Fruit fly (Drosophila melanogaster) whole organism, wandering third instar larva: Measurements from ENCODE around the gene Rbp.

Source experiments
- CG9705 ChIP-seq: fragments of 200-800 bp; sonication (Bioruptor generic); optimal IDR thresholded peaks from 2 replicates; lab custom pipeline; 2018; ENCODE audit warnings: missing biosample characterization, mild to moderate bottlenecking, missing genetic modification characterization
- CrebA ChIP-seq: fragments of 200-800 bp; sonication (Bioruptor generic); optimal IDR thresholded peaks from 2 replicates; lab custom pipeline; 2016; ENCODE audit warnings: missing biosample characterization, mild to moderate bottlenecking, missing genetic modification characterization, borderline replicate concordance
- Dfd ChIP-seq: fragments of >200 bp; optimal IDR thresholded peaks from 2 replicates; lab custom pipeline; 2017; ENCODE audit warnings: missing biosample characterization, missing genetic modification characterization
- Dif ChIP-seq: fragments of 200-275, 200-300 bp; sonication (Bioruptor generic); optimal IDR thresholded peaks from 2 replicates; lab custom pipeline; 2018; ENCODE audit warnings: missing biosample characterization, missing genetic modification characterization; ENCODE audit not compliant: partially characterized antibody
- HLH106 ChIP-seq: fragments of 200-800 bp; optimal IDR thresholded peaks from 3 replicates; lab custom pipeline; 2019; ENCODE audit warnings: missing biosample characterization, mild to moderate bottlenecking, missing genetic modification characterization, moderate library complexity
- Vsx2 ChIP-seq: fragments of 200-300, 225-300 bp; sonication (Bioruptor generic); optimal IDR thresholded peaks from 2 replicates; lab custom pipeline; 2018; ENCODE audit warnings: missing biosample characterization, missing genetic modification characterization; ENCODE audit not compliant: partially characterized antibody
- brk ChIP-seq: fragments of 200-800 bp; sonication (Bioruptor generic); optimal IDR thresholded peaks from 2 replicates; lab custom pipeline; 2016; ENCODE audit warnings: missing biosample characterization, mild to moderate bottlenecking, missing genetic modification characterization
- dmrt93B ChIP-seq: fragments of 200-800 bp; sonication (Bioruptor generic); optimal IDR thresholded peaks from 2 replicates; lab custom pipeline; 2018; ENCODE audit warnings: missing biosample characterization, mild to moderate bottlenecking, missing genetic modification characterization
- jim ChIP-seq: fragments of 175-275, 200-325 bp; sonication (Bioruptor generic); optimal IDR thresholded peaks from 2 replicates; lab custom pipeline; 2016; ENCODE audit warnings: missing biosample characterization, mild to moderate bottlenecking, missing genetic modification characterization
- psq ChIP-seq: fragments of 200-800 bp; sonication (Bioruptor generic); optimal IDR thresholded peaks from 3 replicates; lab custom pipeline; 2017; ENCODE audit warnings: missing biosample characterization, mild to moderate bottlenecking, missing genetic modification characterization, moderate library complexity
- tai ChIP-seq: sonication (Bioruptor generic); optimal IDR thresholded peaks from 2 replicates; lab custom pipeline; 2016; ENCODE audit warnings: missing biosample characterization, missing genetic modification characterization
- usp ChIP-seq: fragments of >200 bp; optimal IDR thresholded peaks from 2 replicates; lab custom pipeline; 2017; ENCODE audit warnings: missing biosample characterization, missing genetic modification characterization
- woc ChIP-seq: sonication (Bioruptor generic); optimal IDR thresholded peaks from 2 replicates; lab custom pipeline; 2016; ENCODE audit warnings: missing biosample characterization, mild to moderate bottlenecking, missing genetic modification characterization

The Rbp gene

DNA sequence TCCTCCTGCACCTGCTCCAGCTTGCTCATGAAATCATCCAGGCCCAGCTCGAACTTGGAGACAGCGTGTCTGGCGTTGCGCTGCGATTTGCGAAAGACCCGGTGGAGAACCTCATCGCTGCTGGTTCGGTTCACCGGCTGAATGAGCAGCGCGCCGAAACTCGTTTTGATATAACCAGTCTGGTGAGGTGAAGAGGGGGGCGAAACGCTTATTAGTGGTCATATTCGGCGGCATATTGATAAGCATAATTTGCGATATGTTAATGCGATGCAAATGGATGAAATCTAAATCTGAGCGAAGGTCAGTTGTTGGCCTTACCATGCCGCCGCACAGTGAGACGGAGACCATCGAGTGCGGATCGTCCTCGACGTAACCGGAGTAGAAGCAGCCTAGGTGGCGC is 74.2 kb downstream of the Rbp start:
- TF ChIP-seq HLH106 (no peak), woc (no peak), Vsx2 (GFP tag; lab: Kevin White, UChicago) (peak; percentile 65), CrebA (GFP tag; lab: Kevin White, UChicago) (no peak), brk (GFP tag; lab: Kevin White, UChicago) (no peak), CG9705 (no peak), Dif (peak; percentile 8), tai (no peak), usp (GFP tag; lab: Kevin White, UChicago) (no peak), dmrt93B (GFP tag; lab: Kevin White, UChicago) (no peak)
- TF ChIP-seq, all 38 proteins: peak for 2

DNA sequence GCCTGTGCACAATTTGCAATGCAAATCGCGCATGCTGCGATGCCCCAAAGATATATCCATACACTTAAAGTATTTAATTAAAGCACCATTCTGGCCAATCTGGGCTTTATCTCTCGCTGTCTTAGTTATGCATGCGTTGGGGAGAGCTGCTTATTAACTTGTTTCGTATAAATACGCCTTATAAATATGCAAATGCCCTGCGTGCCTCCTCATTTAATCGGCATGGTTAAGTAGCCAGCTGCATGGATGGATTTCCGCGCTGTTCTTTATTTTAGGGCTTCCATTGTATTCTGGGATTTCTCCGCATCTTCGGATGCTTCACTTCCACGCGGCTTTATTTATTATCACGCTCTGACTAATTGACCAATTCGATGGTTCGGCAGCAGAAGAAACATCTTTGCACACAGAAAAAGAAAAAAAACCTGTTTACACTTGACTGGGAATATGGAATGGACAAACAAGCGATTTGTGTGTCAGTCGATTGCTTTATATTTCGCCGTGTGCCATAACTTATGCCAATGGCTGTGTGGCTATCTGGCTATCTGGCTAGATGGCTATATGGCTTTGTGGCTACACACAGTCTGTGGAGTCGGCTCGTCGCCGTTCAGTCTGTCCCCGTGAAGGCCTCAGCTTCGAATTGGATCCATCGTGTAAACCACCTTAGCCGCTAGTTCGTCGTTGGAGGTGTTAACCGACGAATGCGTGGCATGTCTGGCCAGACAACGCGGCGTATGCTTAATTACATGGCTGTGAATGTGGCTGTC is 77.1 kb downstream of the Rbp start:
- TF ChIP-seq psq (no peak), jim (GFP tag; lab: Kevin White, UChicago) (no peak), Dfd (no peak)
